Worm (Caenorhabditis elegans) whole organism, young adult: ENCODE measurements around the gene mlc-1.

ENCODE experiments used
- D2030.7 ChIP-seq: fragments of 200-800 bp; sonication (Bioruptor generic); IDR thresholded peaks from 2 replicates; pipeline ENCODE4 v1.3.6; 2022; ENCODE audit warnings: missing genetic modification reagents, missing genetic modification characterization, missing compliant biosample characterization
- ceh-58 ChIP-seq: fragments of 200-800 bp; sonication (Bioruptor generic); IDR thresholded peaks from 2 replicates; pipeline ENCODE4 v1.3.6; 2022; ENCODE audit warnings: missing genetic modification characterization, missing compliant biosample characterization
- ceh-79 ChIP-seq: sonication (generic microtip); optimal IDR thresholded peaks from 2 replicates; lab custom pipeline; 2017; ENCODE audit warnings: mild to moderate bottlenecking, missing genetic modification characterization, missing compliant biosample characterization
- efl-1 ChIP-seq: fragments of 150-350 bp; optimal IDR thresholded peaks from 2 replicates; lab custom pipeline; 2014; ENCODE audit warnings: missing biosample characterization, missing genetic modification reagents, missing genetic modification characterization
- ets-4 ChIP-seq: fragments of 200-800 bp; sonication (Bioruptor generic); optimal IDR thresholded peaks from 2 replicates; lab custom pipeline; 2018; ENCODE audit warnings: mild to moderate bottlenecking, missing genetic modification characterization, missing compliant biosample characterization
- let-526 ChIP-seq: fragments of 200-800 bp; sonication (Bioruptor generic); IDR thresholded peaks from 2 replicates; pipeline ENCODE4 v1.3.6; 2022; ENCODE audit warnings: missing genetic modification reagents, missing genetic modification characterization, missing compliant biosample characterization
- lsy-27 ChIP-seq: sonication (generic microtip); optimal IDR thresholded peaks from 2 replicates; lab custom pipeline; 2017; ENCODE audit warnings: missing genetic modification characterization, mild to moderate bottlenecking, missing compliant biosample characterization, antibody characterized with exemption, missing genotype, borderline replicate concordance; ENCODE audit not compliant: insufficient read depth
- nfya-1 ChIP-seq: sonication (generic microtip); optimal IDR thresholded peaks from 2 replicates; lab custom pipeline; 2017; ENCODE audit warnings: antibody characterized with exemption, missing compliant biosample characterization, missing genetic modification characterization, borderline replicate concordance; ENCODE audit not compliant: insufficient read depth
- nfyb-1 ChIP-seq: fragments of 200-800 bp; sonication (Bioruptor generic); IDR thresholded peaks from 2 replicates; pipeline ENCODE4 v1.3.6; 2022; ENCODE audit warnings: missing genetic modification reagents, missing genetic modification characterization, missing compliant biosample characterization
- nhr-179 ChIP-seq: sonication (generic microtip); optimal IDR thresholded peaks from 2 replicates; lab custom pipeline; 2016; ENCODE audit warnings: mild to moderate bottlenecking, missing genetic modification characterization, missing compliant biosample characterization
- nhr-90 ChIP-seq: sonication (generic microtip); optimal IDR thresholded peaks from 2 replicates; lab custom pipeline; 2016; ENCODE audit warnings: missing genotype, mild to moderate bottlenecking, missing genetic modification characterization, missing compliant biosample characterization
- unc-62 ChIP-seq: fragments of 150-350 bp; optimal IDR thresholded peaks from 2 replicates; lab custom pipeline; 2014; ENCODE audit warnings: missing biosample characterization, missing genetic modification reagents, missing genetic modification characterization
- ztf-26 ChIP-seq: sonication (generic microtip); optimal IDR thresholded peaks from 2 replicates; lab custom pipeline; 2017; ENCODE audit warnings: missing genetic modification characterization, missing compliant biosample characterization
- ztf-6 ChIP-seq: fragments of 200-800 bp; sonication (Bioruptor generic); IDR thresholded peaks from 2 replicates; pipeline ENCODE4 v1.3.6; 2022; ENCODE audit warnings: missing genetic modification reagents, missing genetic modification characterization, missing compliant biosample characterization

ce11 chrX:17424595-17424913 lies 34.5 kb upstream of the mlc-1 start:
- TF ChIP-seq D2030.7 (no peak), unc-62 (GFP tag; lab: Kevin White, UChicago) (no peak), nfya-1 (tag; lab: Kevin White, UChicago) (no peak), nhr-179 (no peak), efl-1 (no peak), ztf-6 (GFP tag; lab: Robert Waterston, UW) (no peak), ets-4 (no peak), lsy-27 (tag; lab: Kevin White, UChicago) (no peak), ceh-79 (tag; lab: Kevin White, UChicago) (no peak), ztf-26 (tag; lab: Kevin White, UChicago) (no peak), ceh-58 (GFP tag; lab: Robert Waterston, UW) (no peak), let-526 (GFP tag; lab: Robert Waterston, UW) (no peak), nhr-90 (tag; lab: Kevin White, UChicago) (no peak), nfyb-1 (GFP tag; lab: Robert Waterston, UW) (no peak)
